Worm (Caenorhabditis elegans): ENCODE results near the gene F49F1.4.

DNA sequence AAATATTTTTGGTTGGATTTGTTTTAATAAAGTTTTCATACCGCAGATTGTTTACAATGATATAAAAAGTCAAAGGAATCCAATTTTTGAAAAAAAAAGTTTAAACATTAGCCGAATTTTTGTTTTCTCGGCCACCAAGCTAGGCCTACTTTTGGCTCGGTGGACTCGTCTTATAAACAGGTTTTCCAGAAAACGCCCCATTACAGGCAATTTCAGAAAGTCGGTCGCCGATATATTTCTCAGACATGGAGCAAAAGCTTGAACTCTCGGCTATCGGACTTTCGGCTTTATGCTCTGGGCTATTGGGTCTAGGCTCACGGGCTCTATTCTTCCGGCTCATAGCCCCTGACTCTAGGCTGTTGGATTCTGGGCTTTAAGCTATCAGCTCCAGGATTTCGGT is 32.4 kb downstream of the F49F1.4 start:
- no peak for TF ChIP-seq med-1 (GFP tag; optimal IDR thresholded peaks at IDR 0.05; ENCODE audit: insufficient read depth)
- no peak for TF ChIP-seq ztf-29 (GFP tag; IDR thresholded peaks at IDR 0.05)
- TF ChIP-seq flt-1 (GFP tag; IDR thresholded peaks at IDR 0.05) = no peak
- no peak for TF ChIP-seq cog-1 (tag; optimal IDR thresholded peaks at IDR 0.05)
- no peak for TF ChIP-seq klf-2 (GFP tag; conservative IDR thresholded peaks at IDR 0.05)
- no peak for TF ChIP-seq tab-1 (GFP tag; IDR thresholded peaks at IDR 0.05)
